Fruit fly (Drosophila melanogaster) whole organism, embryonic: Measurements from ENCODE around the gene osk.
A peak's percentile ranks its signal among the peaks of the same experiment; 100 is the strongest.

Experiments
- Antp ChIP-seq: fragments of 200-800 bp; sonication (Bioruptor generic); optimal IDR thresholded peaks from 3 replicates; lab custom pipeline; 2016; ENCODE audit warnings: missing biosample characterization, missing genetic modification characterization
- CG10543 ChIP-seq: fragments of 200-800 bp; sonication (Bioruptor generic); optimal IDR thresholded peaks from 3 replicates; lab custom pipeline; 2017; ENCODE audit warnings: missing biosample characterization, mild to moderate bottlenecking, missing genetic modification characterization, moderate library complexity
- CG11456 ChIP-seq: fragments of 200-800 bp; sonication (Bioruptor generic); IDR thresholded peaks from 3 replicates; pipeline ENCODE4 v1.3.6; 2022; ENCODE audit warnings: missing biosample characterization, missing genetic modification characterization
- CG11695 ChIP-seq: fragments of 200-800 bp; sonication (Bioruptor generic); IDR thresholded peaks from 3 replicates; pipeline ENCODE4 v1.3.6; 2022; ENCODE audit warnings: missing biosample characterization, missing genetic modification characterization
- CG12744 ChIP-seq: fragments of 200-800 bp; sonication (Bioruptor generic); optimal IDR thresholded peaks from 2 replicates; lab custom pipeline; 2016; ENCODE audit warnings: missing biosample characterization, missing genetic modification characterization
- CG13287 ChIP-seq: fragments of 200-800 bp; sonication (Bioruptor generic); IDR thresholded peaks from 2 replicates; pipeline ENCODE4 v1.3.6; 2022; ENCODE audit warnings: missing biosample characterization, missing genetic modification characterization; ENCODE audit not compliant: partially characterized antibody
- CG15269 ChIP-seq: fragments of 200-800 bp; sonication (Bioruptor generic); optimal IDR thresholded peaks from 2 replicates; lab custom pipeline; 2018; ENCODE audit warnings: missing biosample characterization, mild to moderate bottlenecking, missing genetic modification characterization, moderate library complexity
- CG1529 ChIP-seq: fragments of 200-800 bp; sonication (Bioruptor generic); optimal IDR thresholded peaks from 3 replicates; lab custom pipeline; 2018; ENCODE audit warnings: missing biosample characterization, missing genetic modification characterization
- CG1647 ChIP-seq: fragments of 200-800 bp; sonication (Bioruptor generic); optimal IDR thresholded peaks from 3 replicates; lab custom pipeline; 2016; ENCODE audit warnings: missing biosample characterization, missing genetic modification characterization
- CG17361 ChIP-seq: fragments of 200-800 bp; sonication (Bioruptor generic); IDR thresholded peaks from 3 replicates; pipeline ENCODE4 v1.3.6; 2022; ENCODE audit warnings: missing biosample characterization, missing genetic modification characterization
- CG17568 ChIP-seq: fragments of 200-800 bp; sonication (Bioruptor generic); optimal IDR thresholded peaks from 2 replicates; lab custom pipeline; 2018; ENCODE audit warnings: missing biosample characterization, mild to moderate bottlenecking, missing genetic modification characterization, moderate library complexity
- CG1792 ChIP-seq: fragments of 200-800 bp; sonication (Bioruptor generic); optimal IDR thresholded peaks from 2 replicates; lab custom pipeline; 2016; ENCODE audit warnings: missing biosample characterization, missing genetic modification characterization
- CG2202 ChIP-seq: fragments of 200-800 bp; sonication (Bioruptor generic); optimal IDR thresholded peaks from 2 replicates; lab custom pipeline; 2018; ENCODE audit warnings: missing biosample characterization, mild to moderate bottlenecking, missing genetic modification characterization
- CG30020 ChIP-seq: fragments of 200-800 bp; optimal IDR thresholded peaks from 2 replicates; lab custom pipeline; 2019; ENCODE audit warnings: missing biosample characterization, mild to moderate bottlenecking, missing genetic modification characterization, moderate library complexity
- CG31224 ChIP-seq: fragments of 200-800 bp; sonication (Bioruptor generic); IDR thresholded peaks from 2 replicates; pipeline ENCODE4 v1.3.6; 2022; ENCODE audit warnings: missing biosample characterization, missing genetic modification characterization
- CG3838 ChIP-seq: fragments of 200-800 bp; sonication (Bioruptor generic); optimal IDR thresholded peaks from 3 replicates; lab custom pipeline; 2016; ENCODE audit warnings: missing biosample characterization, missing genetic modification characterization
- CG4820 ChIP-seq: fragments of 200-800 bp; sonication (Bioruptor generic); optimal IDR thresholded peaks from 3 replicates; lab custom pipeline; 2016; ENCODE audit warnings: missing biosample characterization, missing genetic modification characterization
- CG4854 ChIP-seq: fragments of 200-800 bp; sonication (Bioruptor generic); optimal IDR thresholded peaks from 2 replicates; lab custom pipeline; 2016; ENCODE audit warnings: missing biosample characterization, missing genetic modification characterization, inconsistent platforms
- CG7271 ChIP-seq: fragments of 200-800 bp; sonication (Bioruptor generic); optimal IDR thresholded peaks from 2 replicates; lab custom pipeline; 2018; ENCODE audit warnings: missing biosample characterization, mild to moderate bottlenecking, missing genetic modification characterization, moderate library complexity
- CG7372 ChIP-seq: fragments of 200-800 bp; sonication (Bioruptor generic); IDR thresholded peaks from 2 replicates; pipeline ENCODE4 v1.3.6; 2022; ENCODE audit warnings: missing biosample characterization, missing genetic modification characterization
- CG7556 ChIP-seq: fragments of 200-800 bp; sonication (Bioruptor generic); optimal IDR thresholded peaks from 2 replicates; lab custom pipeline; 2017; ENCODE audit warnings: missing biosample characterization, mild to moderate bottlenecking, missing genetic modification characterization
- CG9609 ChIP-seq: fragments of 200-800 bp; sonication (Bioruptor generic); optimal IDR thresholded peaks from 3 replicates; lab custom pipeline; 2016; ENCODE audit warnings: missing biosample characterization, missing genetic modification characterization
- CG9727 ChIP-seq: fragments of 200-800 bp; sonication (Bioruptor generic); optimal IDR thresholded peaks from 3 replicates; lab custom pipeline; 2017; ENCODE audit warnings: missing biosample characterization, mild to moderate bottlenecking, missing genetic modification characterization
- Drgx ChIP-seq: fragments of 200-800 bp; sonication (Bioruptor generic); IDR thresholded peaks from 2 replicates; pipeline ENCODE4 v1.3.6; 2022; ENCODE audit warnings: missing biosample characterization, missing genetic modification characterization
- Fer2 ChIP-seq: fragments of 200-800 bp; sonication (Bioruptor generic); optimal IDR thresholded peaks from 2 replicates; lab custom pipeline; 2018; ENCODE audit warnings: missing biosample characterization, mild to moderate bottlenecking, missing genetic modification characterization, moderate library complexity
- Hand ChIP-seq: fragments of 200-800 bp; sonication (Bioruptor generic); optimal IDR thresholded peaks from 2 replicates; lab custom pipeline; 2017; ENCODE audit warnings: mild to moderate bottlenecking, missing biosample characterization, missing genetic modification reagents, missing genetic modification characterization
- MESR4 ChIP-seq: fragments of 200-800 bp; sonication (Bioruptor generic); optimal IDR thresholded peaks from 2 replicates; lab custom pipeline; 2018; ENCODE audit warnings: missing biosample characterization, mild to moderate bottlenecking, missing genetic modification characterization, moderate library complexity
- Mes4 ChIP-seq: fragments of 200-800 bp; sonication (Bioruptor generic); optimal IDR thresholded peaks from 2 replicates; lab custom pipeline; 2016; ENCODE audit warnings: missing biosample characterization, missing genetic modification characterization
- Mrtf ChIP-seq: fragments of 200-800 bp; sonication (Bioruptor generic); IDR thresholded peaks from 3 replicates; pipeline ENCODE4 v1.3.6; 2022; ENCODE audit warnings: missing biosample characterization, missing genetic modification characterization
- Nf-YB ChIP-seq: fragments of 200-800 bp; sonication (Bioruptor generic); optimal IDR thresholded peaks from 3 replicates; lab custom pipeline; 2019; ENCODE audit warnings: missing biosample characterization, mild to moderate bottlenecking, missing genetic modification characterization, moderate library complexity
- Ravus ChIP-seq: fragments of 200-800 bp; sonication (Bioruptor generic); IDR thresholded peaks from 2 replicates; pipeline ENCODE4 v1.3.6; 2022; ENCODE audit warnings: missing biosample characterization, missing genetic modification characterization
- YL-1 ChIP-seq: fragments of 200-800 bp; sonication (Bioruptor generic); optimal IDR thresholded peaks from 3 replicates; lab custom pipeline; 2017; ENCODE audit warnings: missing biosample characterization, mild to moderate bottlenecking, missing genetic modification characterization
- ash1 ChIP-seq: fragments of 200-800 bp; sonication (Bioruptor generic); optimal IDR thresholded peaks from 2 replicates; lab custom pipeline; 2018; ENCODE audit warnings: missing biosample characterization, mild to moderate bottlenecking, missing genetic modification characterization
- cas ChIP-seq: fragments of 200-800 bp; sonication (Bioruptor generic); IDR thresholded peaks from 2 replicates; pipeline ENCODE4 v1.3.6; 2022; ENCODE audit warnings: missing biosample characterization, missing genetic modification characterization
- cwo ChIP-seq: fragments of 200-800 bp; sonication (Bioruptor generic); optimal IDR thresholded peaks from 3 replicates; lab custom pipeline; 2017; ENCODE audit warnings: missing biosample characterization, missing genetic modification characterization, mild to moderate bottlenecking, moderate library complexity, missing genetic modification reagents
- da ChIP-seq: fragments of 200-800 bp; sonication (Bioruptor generic); optimal IDR thresholded peaks from 2 replicates; lab custom pipeline; 2016; ENCODE audit warnings: missing biosample characterization, missing genetic modification characterization
- dan ChIP-seq: fragments of 200-800 bp; sonication (Bioruptor generic); IDR thresholded peaks from 2 replicates; pipeline ENCODE4 v1.3.6; 2022; ENCODE audit warnings: missing biosample characterization, missing genetic modification characterization
- dimm ChIP-seq: fragments of 200-800 bp; sonication (Bioruptor generic); IDR thresholded peaks from 2 replicates; pipeline ENCODE4 v1.3.6; 2022; ENCODE audit warnings: missing biosample characterization, missing genetic modification characterization
- eve ChIP-seq, 2 experiments: fragments of >200 bp; optimal IDR thresholded peaks; 2 replicates each; lab custom pipeline; 2017; ENCODE audit warnings: missing biosample characterization in 2 of 2, missing genetic modification characterization in 2 of 2
- gem ChIP-seq: fragments of 200-800 bp; sonication (Bioruptor generic); optimal IDR thresholded peaks from 2 replicates; lab custom pipeline; 2019; ENCODE audit warnings: missing biosample characterization, mild to moderate bottlenecking, missing genetic modification characterization, moderate library complexity
- jigr1 ChIP-seq: fragments of 200-800 bp; sonication (Bioruptor generic); IDR thresholded peaks from 3 replicates; pipeline ENCODE4 v1.3.6; 2022; ENCODE audit warnings: missing biosample characterization, missing genetic modification characterization
- luna ChIP-seq: fragments of 200-800 bp; sonication (Bioruptor generic); optimal IDR thresholded peaks from 2 replicates; lab custom pipeline; 2016; ENCODE audit warnings: missing biosample characterization, missing genetic modification characterization
- nerfin-2 ChIP-seq: fragments of 200-800 bp; sonication (Bioruptor generic); IDR thresholded peaks from 2 replicates; pipeline ENCODE4 v1.3.6; 2022; ENCODE audit warnings: missing biosample characterization, missing genetic modification characterization; ENCODE audit not compliant: partially characterized antibody
- pita ChIP-seq: fragments of 200-800 bp; sonication (Bioruptor generic); optimal IDR thresholded peaks from 2 replicates; lab custom pipeline; 2017; ENCODE audit warnings: missing biosample characterization, mild to moderate bottlenecking, missing genetic modification characterization
- ranshi ChIP-seq: fragments of 200-800 bp; sonication (Bioruptor generic); IDR thresholded peaks from 2 replicates; pipeline ENCODE4 v1.3.6; 2022; ENCODE audit warnings: missing biosample characterization, missing genetic modification characterization
- salm ChIP-seq: fragments of 200-800 bp; sonication (Bioruptor generic); optimal IDR thresholded peaks from 2 replicates; lab custom pipeline; 2018; ENCODE audit warnings: missing biosample characterization, mild to moderate bottlenecking, missing genetic modification characterization
- sens ChIP-seq: fragments of 200-800 bp; sonication (Bioruptor generic); peaks from one replicate; lab custom pipeline; 2016; ENCODE audit warnings: missing biosample characterization, missing genetic modification characterization
- tgo ChIP-seq: fragments of 200-800 bp; sonication (Bioruptor generic); IDR thresholded peaks from 3 replicates; pipeline ENCODE4 v1.3.6; 2022; ENCODE audit warnings: missing biosample characterization, missing genetic modification characterization
- zfh1 ChIP-seq: fragments of 200-800 bp; sonication (Bioruptor generic); IDR thresholded peaks from 3 replicates; pipeline ENCODE4 v1.3.6; 2022; ENCODE audit warnings: missing biosample characterization, missing genetic modification characterization

osk gene

dm6 chr3R:8927817-8928625 is 6.9 kb upstream of the osk start (continued):
- TF ChIP-seq CG10543 (GFP tag; lab: Kevin White, UChicago) (no peak), Nf-YB (GFP tag; lab: Kevin White, UChicago) (peak; percentile 46), CG1529 (peak; percentile 62), CG9609 (GFP tag; lab: Kevin White, UChicago) (peak; percentile 68), CG1792 (peak; percentile 7), pita (GFP tag; lab: Kevin White, UChicago) (no peak), CG2202 (tag; lab: Kevin White, UChicago) (peak; percentile 62), CG7372 (GFP tag; lab: Robert Waterston, UW) (peak; percentile 46; the same call in 1 of the 2 replicates), Antp (peak; percentile 65), luna (no peak), CG7271 (tag; lab: Kevin White, UChicago) (peak; percentile 87), tgo (GFP tag; lab: Robert Waterston, UW) (peak; percentile 66; the same call in 2 of the 3 replicates), CG11695 (GFP tag; lab: Robert Waterston, UW) (peak; percentile 79), Fer2 (peak; percentile 8), salm (peak; percentile 60), CG11456 (GFP tag; lab: Robert Waterston, UW) (peak; percentile 77; the same call in 2 of the 3 replicates), CG30020 (peak; percentile 10), CG15269 (tag; lab: Kevin White, UChicago) (peak; percentile 68), Mrtf (GFP tag; lab: Robert Waterston, UW) (peak; percentile 52; the same call in 1 of the 3 replicates), zfh1 (peak; percentile 80), CG31224 (GFP tag; lab: Robert Waterston, UW) (peak; percentile 28; the same call in 1 of the 2 replicates), CG7556 (peak; percentile 76), cwo (GFP tag; lab: Kevin White, UChicago) (peak; percentile 59), cas (GFP tag; lab: Robert Waterston, UW) (no peak), CG3838 (no peak), Hand (GFP tag; lab: Kevin White, UChicago) (peak; percentile 3), gem (tag; lab: Kevin White, UChicago) (peak; percentile 87), CG9727 (GFP tag; lab: Kevin White, UChicago) (peak; percentile 86), MESR4 (GFP tag; lab: Kevin White, UChicago) (no peak), CG12744 (GFP tag; lab: Kevin White, UChicago) (no peak), Ravus (peak; percentile 11; the same call in 1 of the 2 replicates), CG13287 (GFP tag; lab: Robert Waterston, UW) (no peak), YL-1 (GFP tag; lab: Kevin White, UChicago) (no peak), dimm (GFP tag; lab: Robert Waterston, UW) (no peak), jigr1 (GFP tag; lab: Robert Waterston, UW) (peak; percentile 55; the same call in 1 of the 3 replicates), da (GFP tag; lab: Kevin White, UChicago) (no peak), CG1647 (peak; percentile 3), CG4854 (GFP tag; lab: Kevin White, UChicago) (peak; percentile 61), ranshi (peak; percentile 60), CG17568 (GFP tag; lab: Kevin White, UChicago) (peak; percentile 71), ash1 (no peak), CG4820 (GFP tag; lab: Kevin White, UChicago) (peak; percentile 75), CG17361 (GFP tag; lab: Robert Waterston, UW) (peak; percentile 89), sens (peak; percentile 97), Drgx (peak; percentile 56; the same call in 1 of the 2 replicates), nerfin-2 (GFP tag; lab: Robert Waterston, UW) (no peak), eve (GFP tag; optimal IDR thresholded peaks at IDR 0.05; lab: Kevin White, UChicago) (peak; percentile 78 to 84), Mes4 (GFP tag; lab: Kevin White, UChicago) (peak; percentile 37), dan (GFP tag; lab: Robert Waterston, UW) (no peak)
